Worm (Caenorhabditis elegans) whole organism, young adult: ENCODE data around the gene K02F6.4.

ENCODE experiments used
- B0019.2 ChIP-seq: fragments of 200-800 bp; sonication (Bioruptor generic); conservative IDR thresholded peaks from 2 replicates; pipeline ENCODE4 v1.3.6; 2022; ENCODE audit warnings: missing genetic modification reagents, missing genetic modification characterization, missing compliant biosample characterization
- F37B4.10 ChIP-seq: fragments of 200-800 bp; sonication (Bioruptor generic); IDR thresholded peaks from 2 replicates; pipeline ENCODE4 v1.3.6; 2022; ENCODE audit warnings: missing genetic modification characterization, missing compliant biosample characterization
- T07F8.4 ChIP-seq: sonication (generic microtip); optimal IDR thresholded peaks from 2 replicates; lab custom pipeline; 2016; ENCODE audit warnings: mild to moderate bottlenecking, missing genetic modification characterization, moderate library complexity, missing compliant biosample characterization
- lin-40 ChIP-seq: sonication (generic microtip); optimal IDR thresholded peaks from 2 replicates; lab custom pipeline; 2016; ENCODE audit warnings: missing genetic modification characterization, mild to moderate bottlenecking, missing compliant biosample characterization, missing genotype, missing genetic modification reagents
- lsy-27 ChIP-seq: sonication (generic microtip); optimal IDR thresholded peaks from 2 replicates; lab custom pipeline; 2017; ENCODE audit warnings: missing genetic modification characterization, mild to moderate bottlenecking, missing compliant biosample characterization, antibody characterized with exemption, missing genotype, borderline replicate concordance; ENCODE audit not compliant: insufficient read depth
- madf-10 ChIP-seq: sonication (generic microtip); optimal IDR thresholded peaks from 2 replicates; lab custom pipeline; 2016; ENCODE audit warnings: mild to moderate bottlenecking, missing genetic modification characterization, missing compliant biosample characterization
- nfya-2 ChIP-seq: fragments of 200-800 bp; sonication (Bioruptor generic); IDR thresholded peaks from 2 replicates; pipeline ENCODE4 v1.3.6; 2022; ENCODE audit warnings: missing genetic modification reagents, missing genetic modification characterization, missing compliant biosample characterization
- snpc-3.4 ChIP-seq: sonication (generic microtip); optimal IDR thresholded peaks from 2 replicates; lab custom pipeline; 2017; ENCODE audit warnings: missing genetic modification characterization, mild to moderate bottlenecking, missing compliant biosample characterization, antibody characterized with exemption, moderate library complexity, missing genotype, missing genetic modification reagents
- unc-62 ChIP-seq: fragments of 150-350 bp; optimal IDR thresholded peaks from 2 replicates; lab custom pipeline; 2014; ENCODE audit warnings: missing biosample characterization, missing genetic modification reagents, missing genetic modification characterization

ce11 chrII:2583044-2583443, 44.8 kb downstream of the K02F6.4 start, which contains the start of gene sri-74:
- TF ChIP-seq F37B4.10 (GFP tag; lab: Robert Waterston, UW) (no peak), unc-62 (no peak), nfya-2 (GFP tag; lab: Robert Waterston, UW) (no peak), T07F8.4 (tag; lab: Kevin White, UChicago) (no peak), madf-10 (tag; lab: Kevin White, UChicago) (no peak), snpc-3.4 (tag; lab: Kevin White, UChicago) (no peak), lsy-27 (no peak), lin-40 (tag; lab: Kevin White, UChicago) (no peak), B0019.2 (no peak)
